Worm (Caenorhabditis elegans) whole organism, L4 larva: ENCODE measurements around the gene srxa-9.

ENCODE experiments used
- F10B5.3 ChIP-seq: sonication (generic microtip); optimal IDR thresholded peaks from 2 replicates; lab custom pipeline; 2016; ENCODE audit warnings: mild to moderate bottlenecking, missing genetic modification characterization, missing compliant biosample characterization
- F44E2.7 ChIP-seq: fragments of 200-800 bp; sonication (Bioruptor generic); IDR thresholded peaks from 2 replicates; pipeline ENCODE4 v2.1.2; 2022; ENCODE audit warnings: missing genetic modification characterization, missing compliant biosample characterization
- T26A8.4 ChIP-seq: fragments of 200-800 bp; sonication (Bioruptor generic); IDR thresholded peaks from 2 replicates; pipeline ENCODE4 v1.3.6; 2022; ENCODE audit warnings: missing genetic modification characterization, missing compliant biosample characterization
- Y48G9A.11 ChIP-seq: fragments of 200-800 bp; sonication (Bioruptor generic); IDR thresholded peaks from 2 replicates; pipeline ENCODE4 v1.3.6; 2022; ENCODE audit warnings: missing genetic modification reagents, missing genetic modification characterization, missing compliant biosample characterization
- Y5F2A.4 ChIP-seq: fragments of 200-800 bp; sonication (Bioruptor generic); optimal IDR thresholded peaks from 2 replicates; lab custom pipeline; 2018; ENCODE audit warnings: mild to moderate bottlenecking, missing genetic modification characterization, missing compliant biosample characterization
- ZK337.2 ChIP-seq: fragments of 200-800 bp; sonication (Bioruptor generic); IDR thresholded peaks from 2 replicates; pipeline ENCODE4 v1.3.6; 2022; ENCODE audit warnings: missing genetic modification reagents, missing genetic modification characterization, missing compliant biosample characterization
- ZK546.5 ChIP-seq, 2 experiments: sonication (generic microtip); optimal IDR thresholded peaks; 2 replicates each; lab custom pipeline; 2017; ENCODE audit warnings: missing biosample characterization in 2 of 2, missing genetic modification characterization in 2 of 2
- aly-2 ChIP-seq: sonication (generic microtip); optimal IDR thresholded peaks from 2 replicates; lab custom pipeline; 2018; ENCODE audit warnings: missing biosample characterization, missing genetic modification characterization
- attf-4 ChIP-seq: sonication (generic microtip); optimal IDR thresholded peaks from 3 replicates; lab custom pipeline; 2017; ENCODE audit warnings: missing biosample characterization, missing genetic modification characterization
- ceh-20 ChIP-seq: fragments of 200-800 bp; sonication (Bioruptor generic); IDR thresholded peaks from 2 replicates; pipeline ENCODE4 v1.3.6; 2022; ENCODE audit warnings: missing genetic modification reagents, missing genetic modification characterization, missing compliant biosample characterization
- ceh-28 ChIP-seq: fragments of 150-350 bp; optimal IDR thresholded peaks from 2 replicates; lab custom pipeline; 2014; ENCODE audit warnings: missing biosample characterization, missing genetic modification reagents, missing genetic modification characterization
- ceh-82 ChIP-seq: sonication (generic microtip); optimal IDR thresholded peaks from 2 replicates; lab custom pipeline; 2017; ENCODE audit warnings: missing biosample characterization, missing genetic modification characterization
- cey-2 ChIP-seq: sonication (generic microtip); optimal IDR thresholded peaks from 3 replicates; lab custom pipeline; 2017; ENCODE audit warnings: missing genetic modification characterization, mild to moderate bottlenecking, missing compliant biosample characterization, antibody characterized with exemption, borderline replicate concordance; ENCODE audit not compliant: insufficient read depth
- ctbp-1 ChIP-seq: fragments of 200-800 bp; sonication (Bioruptor generic); IDR thresholded peaks from 2 replicates; pipeline ENCODE4 v1.3.6; 2022; ENCODE audit warnings: missing genetic modification reagents, missing genetic modification characterization, missing compliant biosample characterization
- daf-16 ChIP-seq, 3 experiments: sonication (generic microtip); optimal IDR thresholded peaks; 2 replicates each; lab custom pipeline; 2016 to 2017; ENCODE audit warnings: missing genetic modification characterization in 3 of 3, missing genetic modification reagents in 3 of 3, mild to moderate bottlenecking in 2 of 3, missing compliant biosample characterization in 2 of 3, missing biosample characterization in 1 of 3, moderate library complexity in 1 of 3
- daf-8 ChIP-seq: fragments of 200-800 bp; sonication (Bioruptor generic); IDR thresholded peaks from 2 replicates; pipeline ENCODE4 v1.3.6; 2022; ENCODE audit warnings: missing genetic modification characterization, missing compliant biosample characterization
- dmd-8 ChIP-seq: fragments of 200-800 bp; sonication (Bioruptor generic); IDR thresholded peaks from 2 replicates; pipeline ENCODE4 v1.3.6; 2022; ENCODE audit warnings: missing genetic modification characterization, missing compliant biosample characterization
- dmd-9 ChIP-seq: fragments of 200-800 bp; sonication (Bioruptor generic); IDR thresholded peaks from 2 replicates; pipeline ENCODE4 v1.3.6; 2022; ENCODE audit warnings: missing genetic modification reagents, missing genetic modification characterization, missing compliant biosample characterization
- duxl-1 ChIP-seq: sonication (generic microtip); optimal IDR thresholded peaks from 2 replicates; lab custom pipeline; 2016; ENCODE audit warnings: mild to moderate bottlenecking, missing genetic modification characterization, moderate library complexity, missing compliant biosample characterization; ENCODE audit not compliant: poor library complexity
- dve-1 ChIP-seq: sonication (generic microtip); optimal IDR thresholded peaks from 2 replicates; lab custom pipeline; 2017; ENCODE audit warnings: antibody characterized with exemption, mild to moderate bottlenecking, missing genetic modification characterization, missing compliant biosample characterization; ENCODE audit not compliant: insufficient read depth
- egl-27 ChIP-seq: sonication (generic microtip); optimal IDR thresholded peaks from 3 replicates; lab custom pipeline; 2017; ENCODE audit warnings: missing biosample characterization, missing genetic modification reagents, missing genetic modification characterization
- egl-43 ChIP-seq: fragments of 200-800 bp; sonication (Bioruptor generic); IDR thresholded peaks from 2 replicates; pipeline ENCODE4 v1.3.6; 2022; ENCODE audit warnings: missing genetic modification reagents, missing genetic modification characterization, missing compliant biosample characterization
- fos-1 ChIP-seq: fragments of 150-350 bp; optimal IDR thresholded peaks from 2 replicates; lab custom pipeline; 2014; ENCODE audit warnings: missing biosample characterization, missing genetic modification characterization
- gei-8 ChIP-seq: fragments of 200-800 bp; sonication (Bioruptor generic); optimal IDR thresholded peaks from 2 replicates; lab custom pipeline; 2018; ENCODE audit warnings: mild to moderate bottlenecking, missing genetic modification characterization, missing compliant biosample characterization
- jun-1 ChIP-seq: fragments of 150-350 bp; optimal IDR thresholded peaks from 2 replicates; lab custom pipeline; 2014; ENCODE audit warnings: missing biosample characterization, missing genetic modification reagents, missing genetic modification characterization
- lim-7 ChIP-seq: fragments of 200-800 bp; sonication (Bioruptor generic); IDR thresholded peaks from 2 replicates; pipeline ENCODE4 v1.3.6; 2022; ENCODE audit warnings: missing genetic modification characterization, missing compliant biosample characterization
- lin-1 ChIP-seq: fragments of 200-800 bp; sonication (Bioruptor generic); IDR thresholded peaks from 2 replicates; pipeline ENCODE4 v1.3.6; 2022; ENCODE audit warnings: missing genetic modification reagents, missing genetic modification characterization, missing compliant biosample characterization
- lin-39 ChIP-seq: fragments of 150-350 bp; optimal IDR thresholded peaks from 2 replicates; lab custom pipeline; 2014; ENCODE audit warnings: missing biosample characterization, missing genetic modification reagents, missing genetic modification characterization
- lir-3 ChIP-seq: sonication (generic microtip); optimal IDR thresholded peaks from 2 replicates; lab custom pipeline; 2016; ENCODE audit warnings: mild to moderate bottlenecking, missing genetic modification characterization, missing compliant biosample characterization
- lsy-2 ChIP-seq, 2 experiments: fragments of 150-350 bp in 1 of 2; sonication (generic microtip) in 1 of 2; optimal IDR thresholded peaks; 2 replicates each; lab custom pipeline; 2014 to 2017; ENCODE audit warnings: missing biosample characterization in 2 of 2, missing genetic modification characterization in 2 of 2
- madf-9 ChIP-seq: fragments of 200-800 bp; sonication (Bioruptor generic); conservative IDR thresholded peaks from 2 replicates; pipeline ENCODE4 v1.3.6; 2022; ENCODE audit warnings: missing genetic modification reagents, missing genetic modification characterization, missing compliant biosample characterization
- mdl-1 ChIP-seq, 2 experiments: fragments of 150-350 bp in 1 of 2; sonication (generic microtip) in 1 of 2; optimal IDR thresholded peaks; 2 replicates each; lab custom pipeline; 2014 to 2017; ENCODE audit warnings: missing biosample characterization in 2 of 2, missing genetic modification characterization in 2 of 2
- mep-1 ChIP-seq: fragments of 150-350 bp; sonication (generic microtip); optimal IDR thresholded peaks from 3 replicates; lab custom pipeline; 2014; ENCODE audit warnings: missing biosample characterization, missing genetic modification characterization
- nhr-25 ChIP-seq: sonication (generic microtip); optimal IDR thresholded peaks from 2 replicates; lab custom pipeline; 2017; ENCODE audit warnings: missing genetic modification characterization, mild to moderate bottlenecking, missing compliant biosample characterization, antibody characterized with exemption, moderate library complexity, borderline replicate concordance; ENCODE audit not compliant: insufficient read depth
- nhr-41 ChIP-seq: fragments of 200-800 bp; sonication (Bioruptor generic); IDR thresholded peaks from 2 replicates; pipeline ENCODE4 v1.3.6; 2022; ENCODE audit warnings: missing genetic modification reagents, missing genetic modification characterization, missing compliant biosample characterization
- pha-4 ChIP-seq, 2 experiments: fragments of 150-350 bp in 1 of 2; fragments of 200-800 bp in 1 of 2; sonication (Bioruptor generic) in 1 of 2; IDR thresholded peaks in 1 of 2; optimal IDR thresholded peaks in 1 of 2; 2 replicates each; pipeline versions ENCODE4 v1.3.6 to Lab custom; 2014 to 2022; ENCODE audit warnings: missing genetic modification characterization in 2 of 2, missing genetic modification reagents in 2 of 2, missing biosample characterization in 1 of 2, missing compliant biosample characterization in 1 of 2
- rbr-2 ChIP-seq: sonication (generic microtip); optimal IDR thresholded peaks from 2 replicates; lab custom pipeline; 2016; ENCODE audit warnings: missing genotype, missing genetic modification characterization, missing compliant biosample characterization
- saeg-2 ChIP-seq: fragments of 200-800 bp; sonication (Bioruptor generic); IDR thresholded peaks from 2 replicates; pipeline ENCODE4 v1.3.6; 2022; ENCODE audit warnings: missing genetic modification reagents, missing genetic modification characterization, missing compliant biosample characterization
- sdz-12 ChIP-seq: fragments of 200-800 bp; sonication (Bioruptor generic); optimal IDR thresholded peaks from 2 replicates; lab custom pipeline; 2018; ENCODE audit warnings: mild to moderate bottlenecking, missing genetic modification characterization, missing compliant biosample characterization
- skn-1 ChIP-seq: fragments of 150-350 bp; optimal IDR thresholded peaks from 2 replicates; lab custom pipeline; 2014; ENCODE audit warnings: missing biosample characterization, missing genetic modification characterization
- snpc-1.2 ChIP-seq: fragments of 200-800 bp; sonication (Bioruptor generic); IDR thresholded peaks from 2 replicates; pipeline ENCODE4 v1.3.6; 2022; ENCODE audit warnings: missing genetic modification reagents, missing genetic modification characterization, missing compliant biosample characterization
- snpc-4 ChIP-seq: fragments of 150-350 bp; optimal IDR thresholded peaks from 2 replicates; lab custom pipeline; 2014; ENCODE audit warnings: missing biosample characterization, missing genetic modification characterization
- tra-1 ChIP-seq: fragments of 200-800 bp; sonication (Bioruptor generic); IDR thresholded peaks from 2 replicates; pipeline ENCODE4 v1.3.6; 2022; ENCODE audit warnings: missing genetic modification reagents, missing genetic modification characterization, missing compliant biosample characterization
- unc-62 ChIP-seq, 3 experiments: fragments of 150-350 bp in 1 of 3; sonication (generic microtip); optimal IDR thresholded peaks in 2 of 3; peaks in 1 of 3; 1 replicate in 1 of 3; 2 replicates in 2 of 3; lab custom pipeline; 2014 to 2017; ENCODE audit warnings: missing biosample characterization in 3 of 3, missing genetic modification characterization in 3 of 3, missing genetic modification reagents in 3 of 3, missing genotype in 1 of 3
- vab-7 ChIP-seq: fragments of 200-800 bp; sonication (Bioruptor generic); IDR thresholded peaks from 2 replicates; pipeline ENCODE4 v1.3.6; 2022; ENCODE audit warnings: missing genetic modification reagents, missing genetic modification characterization, missing compliant biosample characterization
- zag-1 ChIP-seq: fragments of 150-350 bp; optimal IDR thresholded peaks from 2 replicates; lab custom pipeline; 2014; ENCODE audit warnings: missing biosample characterization, missing genetic modification characterization
- zip-11 ChIP-seq: fragments of 200-800 bp; sonication (Bioruptor generic); IDR thresholded peaks from 2 replicates; pipeline ENCODE4 v1.3.6; 2022; ENCODE audit warnings: missing genetic modification characterization, missing compliant biosample characterization

srxa-9 gene

ce11 chrX:15747814-15748213 lies 1.0 kb downstream of the srxa-9 start (continued):
- TF ChIP-seq lir-3 (tag; lab: Kevin White, UChicago) (peak; percentile 15), skn-1 (no peak), aly-2 (no peak)

ce11 chrX:15751245-15751644 lies 4.4 kb downstream of the srxa-9 start:
- no peak for TF ChIP-seq aly-2
- peak; percentile 53; the same call in 1 of the 2 replicates for TF ChIP-seq egl-43
- no peak for TF ChIP-seq ceh-82
- 0 out of 2 replicates have a peak, but pooled peaks have one; percentile 14 for TF ChIP-seq ctbp-1 (GFP tag; lab: Robert Waterston, UW)
- no peak for TF ChIP-seq rbr-2 (tag; lab: Kevin White, UChicago)
- TF ChIP-seq vab-7 = 0 out of 2 replicates have a peak, but pooled peaks have one; percentile 23
- no peak for TF ChIP-seq sdz-12 (GFP tag; lab: Kevin White, UChicago)
- TF ChIP-seq nhr-25 = no peak
- no peak for TF ChIP-seq saeg-2 (GFP tag; lab: Robert Waterston, UW)
- TF ChIP-seq dmd-9 (GFP tag; lab: Robert Waterston, UW) = no peak
- TF ChIP-seq snpc-1.2 (GFP tag; lab: Robert Waterston, UW) = peak; percentile 56; the same call in 1 of the 2 replicates
- no peak for TF ChIP-seq zag-1 (tag; lab: Kevin White, UChicago)
- TF ChIP-seq Y48G9A.11 (GFP tag; lab: Robert Waterston, UW) = peak; percentile 60; the same call in 1 of the 2 replicates
- TF ChIP-seq lsy-2 (tag; optimal IDR thresholded peaks at IDR 0.05; lab: Kevin White, UChicago) = no peak
- no peak for TF ChIP-seq cey-2 (tag; lab: Kevin White, UChicago)
- TF ChIP-seq mdl-1 (tag; optimal IDR thresholded peaks at IDR 0.05; lab: Kevin White, UChicago) = no peak
- TF ChIP-seq attf-4 (tag; lab: Kevin White, UChicago) = no peak
- no peak for TF ChIP-seq Y5F2A.4 (GFP tag; lab: Kevin White, UChicago)
- TF ChIP-seq dmd-8 = no peak
- TF ChIP-seq T26A8.4 (GFP tag; lab: Robert Waterston, UW) = no peak
- no peak for TF ChIP-seq mep-1 (tag; lab: Kevin White, UChicago)
- no peak for TF ChIP-seq nhr-41 (GFP tag; lab: Robert Waterston, UW)
- TF ChIP-seq lim-7 (GFP tag; lab: Robert Waterston, UW) = peak; percentile 44; the same call in 1 of the 2 replicates
- no peak for TF ChIP-seq lin-39 (tag; lab: Kevin White, UChicago)
- no peak for TF ChIP-seq ceh-20 (GFP tag; lab: Robert Waterston, UW)
- no peak for TF ChIP-seq snpc-4 (tag; lab: Kevin White, UChicago)
- TF ChIP-seq unc-62 (GFP tag; optimal IDR thresholded peaks at IDR 0.05 in 1 of 2; lab: Kevin White, UChicago) = no peak
- TF ChIP-seq unc-62 (tag; optimal IDR thresholded peaks at IDR 0.05; lab: Kevin White, UChicago) = no peak
- TF ChIP-seq F10B5.3 (tag; lab: Kevin White, UChicago) = no peak
- no peak for TF ChIP-seq ceh-28 (tag; lab: Kevin White, UChicago)
- no peak for TF ChIP-seq duxl-1 (tag; lab: Kevin White, UChicago)
- no peak for TF ChIP-seq tra-1 (GFP tag; lab: Robert Waterston, UW)
- 0 out of 2 replicates have a peak, but pooled peaks have one; percentile 33 for TF ChIP-seq lin-1 (GFP tag; lab: Robert Waterston, UW)
- no peak for TF ChIP-seq pha-4 (GFP tag; IDR thresholded peaks at IDR 0.05; lab: Robert Waterston, UW)
- no peak for TF ChIP-seq pha-4 (tag; optimal IDR thresholded peaks at IDR 0.05; lab: Kevin White, UChicago)
- TF ChIP-seq egl-27 (tag; lab: Kevin White, UChicago) = no peak
- TF ChIP-seq skn-1 = no peak
- TF ChIP-seq jun-1 (tag; lab: Kevin White, UChicago) = no peak
- TF ChIP-seq fos-1 = no peak
- TF ChIP-seq gei-8 (GFP tag; lab: Kevin White, UChicago) = no peak
- TF ChIP-seq daf-16 (GFP tag; optimal IDR thresholded peaks at IDR 0.05; lab: Kevin White, UChicago) = no peak
- no peak for TF ChIP-seq daf-16 (tag; optimal IDR thresholded peaks at IDR 0.05; lab: Kevin White, UChicago)
- no peak for TF ChIP-seq daf-8 (GFP tag; lab: Robert Waterston, UW)
- no peak for TF ChIP-seq dve-1
- no peak for TF ChIP-seq zip-11 (GFP tag; lab: Robert Waterston, UW)
- TF ChIP-seq F44E2.7 (GFP tag; lab: Robert Waterston, UW) = no peak
- TF ChIP-seq madf-9 (GFP tag; lab: Robert Waterston, UW) = peak; percentile 18; the same call in 1 of the 2 replicates
- TF ChIP-seq ZK546.5 (tag; optimal IDR thresholded peaks at IDR 0.05; lab: Kevin White, UChicago) = no peak
- 0 out of 2 replicates have a peak, but pooled peaks have one; percentile 40 for TF ChIP-seq ZK337.2 (GFP tag; lab: Robert Waterston, UW)
